Worm (Caenorhabditis elegans): ENCODE measurements around the gene arrd-25.

ce11 chrX:14049235-14049634, 15.6 kb downstream of the arrd-25 start, which contains the start of gene dyc-1:
- no peak for TF ChIP-seq egl-27 (tag; optimal IDR thresholded peaks at IDR 0.05)
- no peak for TF ChIP-seq ama-1 (optimal IDR thresholded peaks at IDR 0.05)
- TF ChIP-seq ztf-4 (tag; optimal IDR thresholded peaks at IDR 0.05): no peak
- no peak for TF ChIP-seq zag-1 (tag; optimal IDR thresholded peaks at IDR 0.05)
- no peak for TF ChIP-seq mbf-1 (tag; optimal IDR thresholded peaks at IDR 0.05)
- TF ChIP-seq fos-1 (tag; optimal IDR thresholded peaks at IDR 0.05): no peak
- TF ChIP-seq dmd-4 (tag; optimal IDR thresholded peaks at IDR 0.05): no peak
- TF ChIP-seq mdl-1 (tag; optimal IDR thresholded peaks at IDR 0.05): no peak

All from whole organism, L2 larva.